Worm (Caenorhabditis elegans) whole organism, L2 larva: ENCODE data around the gene dpy-2.

Source experiments
- C34F6.9 ChIP-seq: fragments of 150-350 bp; optimal IDR thresholded peaks from 2 replicates; lab custom pipeline; 2014; ENCODE audit warnings: missing biosample characterization, missing genetic modification characterization
- F13H6.1 ChIP-seq: sonication (generic microtip); optimal IDR thresholded peaks from 2 replicates; lab custom pipeline; 2016; ENCODE audit warnings: missing genetic modification characterization, missing compliant biosample characterization
- R02D3.7 ChIP-seq: fragments of 150-350 bp; optimal IDR thresholded peaks from 2 replicates; lab custom pipeline; 2014; ENCODE audit warnings: missing biosample characterization, missing genetic modification characterization
- Y55F3AM.14 ChIP-seq: fragments of 200-800 bp; sonication (Bioruptor generic); optimal IDR thresholded peaks from 2 replicates; lab custom pipeline; 2018; ENCODE audit warnings: mild to moderate bottlenecking, missing genetic modification characterization, missing compliant biosample characterization
- ZK546.5 ChIP-seq: sonication (generic microtip); optimal IDR thresholded peaks from 2 replicates; lab custom pipeline; 2017; ENCODE audit warnings: missing biosample characterization, missing genetic modification characterization
- alr-1 ChIP-seq: fragments of 150-350 bp; optimal IDR thresholded peaks from 2 replicates; lab custom pipeline; 2014; ENCODE audit warnings: missing biosample characterization, missing genetic modification characterization
- aly-2 ChIP-seq: fragments of 150-350 bp; optimal IDR thresholded peaks from 2 replicates; lab custom pipeline; 2014; ENCODE audit warnings: missing biosample characterization, missing genetic modification characterization
- ama-1 ChIP-seq: fragments of 150-350 bp; optimal IDR thresholded peaks from 2 replicates; lab custom pipeline; 2018; ENCODE audit warnings: inconsistent platforms
- blmp-1 ChIP-seq: sonication (generic microtip); optimal IDR thresholded peaks from 2 replicates; lab custom pipeline; 2017; ENCODE audit warnings: missing genetic modification characterization, mild to moderate bottlenecking, missing compliant biosample characterization, antibody characterized with exemption, moderate library complexity; ENCODE audit not compliant: insufficient read depth
- ceh-82 ChIP-seq: fragments of 150-350 bp; optimal IDR thresholded peaks from 2 replicates; lab custom pipeline; 2014; ENCODE audit warnings: missing biosample characterization, missing genetic modification characterization
- crh-2 ChIP-seq: sonication (generic microtip); optimal IDR thresholded peaks from 2 replicates; lab custom pipeline; 2017; ENCODE audit warnings: missing biosample characterization, missing genetic modification characterization
- dmd-4 ChIP-seq: sonication (generic microtip); optimal IDR thresholded peaks from 2 replicates; lab custom pipeline; 2017; ENCODE audit warnings: missing biosample characterization, missing genetic modification characterization
- elt-1 ChIP-seq: fragments of 150-350 bp; optimal IDR thresholded peaks from 2 replicates; lab custom pipeline; 2014; ENCODE audit warnings: missing biosample characterization, missing genetic modification characterization
- elt-3 ChIP-seq: sonication (generic microtip); optimal IDR thresholded peaks from 2 replicates; lab custom pipeline; 2017; ENCODE audit warnings: missing biosample characterization, missing genetic modification characterization
- fos-1 ChIP-seq: fragments of 150-350 bp; optimal IDR thresholded peaks from 2 replicates; lab custom pipeline; 2014; ENCODE audit warnings: missing biosample characterization, missing genetic modification characterization
- lin-13 ChIP-seq: fragments of 150-350 bp; optimal IDR thresholded peaks from 2 replicates; lab custom pipeline; 2014; ENCODE audit warnings: missing biosample characterization, missing genetic modification reagents, missing genetic modification characterization
- lin-39 ChIP-seq: fragments of 150-350 bp; optimal IDR thresholded peaks from 2 replicates; lab custom pipeline; 2014; ENCODE audit warnings: missing biosample characterization, missing genetic modification reagents, missing genetic modification characterization
- lsy-2 ChIP-seq, 2 experiments: fragments of 150-350 bp in 1 of 2; sonication (generic microtip) in 1 of 2; optimal IDR thresholded peaks; 2 replicates each; lab custom pipeline; 2014 to 2017; ENCODE audit warnings: missing biosample characterization in 2 of 2, missing genetic modification characterization in 2 of 2
- mab-5 ChIP-seq: fragments of 150-350 bp; optimal IDR thresholded peaks from 2 replicates; lab custom pipeline; 2014; ENCODE audit warnings: missing biosample characterization, missing genetic modification characterization
- mbf-1 ChIP-seq: sonication (generic microtip); optimal IDR thresholded peaks from 2 replicates; lab custom pipeline; 2017; ENCODE audit warnings: missing biosample characterization, missing genetic modification characterization
- mdl-1 ChIP-seq, 2 experiments: fragments of 150-350 bp in 1 of 2; sonication (generic microtip) in 1 of 2; optimal IDR thresholded peaks; 2 replicates each; lab custom pipeline; 2017; ENCODE audit warnings: missing biosample characterization in 2 of 2, missing genetic modification characterization in 2 of 2
- nhr-10 ChIP-seq: sonication (generic microtip); optimal IDR thresholded peaks from 2 replicates; lab custom pipeline; 2017; ENCODE audit warnings: missing biosample characterization, missing genetic modification characterization
- nhr-12 ChIP-seq: fragments of 150-350 bp; optimal IDR thresholded peaks from 2 replicates; lab custom pipeline; 2014; ENCODE audit warnings: missing biosample characterization, missing genetic modification characterization
- nhr-129 ChIP-seq: fragments of 150-350 bp; optimal IDR thresholded peaks from 2 replicates; lab custom pipeline; 2014; ENCODE audit warnings: missing biosample characterization, missing genetic modification characterization
- nhr-23 ChIP-seq: fragments of 150-350 bp; optimal IDR thresholded peaks from 2 replicates; lab custom pipeline; 2014; ENCODE audit warnings: missing biosample characterization, missing genetic modification reagents, missing genetic modification characterization
- nhr-25 ChIP-seq: fragments of 150-350 bp; sonication (generic microtip); optimal IDR thresholded peaks from 3 replicates; lab custom pipeline; 2014; ENCODE audit warnings: missing biosample characterization, missing genetic modification characterization
- nhr-6 ChIP-seq: fragments of 150-350 bp; optimal IDR thresholded peaks from 2 replicates; lab custom pipeline; 2014; ENCODE audit warnings: missing biosample characterization, missing genetic modification characterization
- nhr-77 ChIP-seq: fragments of 150-350 bp; optimal IDR thresholded peaks from 2 replicates; lab custom pipeline; 2014; ENCODE audit warnings: missing biosample characterization, missing genetic modification characterization
- peb-1 ChIP-seq: fragments of 150-350 bp; optimal IDR thresholded peaks from 2 replicates; lab custom pipeline; 2014; ENCODE audit warnings: missing biosample characterization, missing genetic modification characterization
- skn-1 ChIP-seq: sonication (generic microtip); optimal IDR thresholded peaks from 2 replicates; lab custom pipeline; 2017; ENCODE audit warnings: missing biosample characterization, missing genetic modification characterization
- sma-9 ChIP-seq, 2 experiments: fragments of 150-350 bp in 1 of 2; sonication (generic microtip) in 1 of 2; optimal IDR thresholded peaks; 2 replicates each; lab custom pipeline; 2014 to 2016; ENCODE audit warnings: missing genetic modification characterization in 2 of 2, mild to moderate bottlenecking in 1 of 2, missing biosample characterization in 1 of 2, missing compliant biosample characterization in 1 of 2, missing genetic modification reagents in 1 of 2, moderate library complexity in 1 of 2
- unc-39 ChIP-seq: fragments of 150-350 bp; optimal IDR thresholded peaks from 2 replicates; lab custom pipeline; 2014; ENCODE audit warnings: missing biosample characterization, missing genetic modification characterization
- unc-55 ChIP-seq: fragments of 150-350 bp; sonication (generic microtip); optimal IDR thresholded peaks from 3 replicates; lab custom pipeline; 2014; ENCODE audit warnings: missing biosample characterization, missing genetic modification reagents, missing genetic modification characterization
- ztf-11 ChIP-seq: sonication (generic microtip); optimal IDR thresholded peaks from 2 replicates; lab custom pipeline; 2017; ENCODE audit warnings: missing biosample characterization, missing genetic modification characterization
- ztf-4 ChIP-seq: fragments of 150-350 bp; optimal IDR thresholded peaks from 2 replicates; lab custom pipeline; 2014; ENCODE audit warnings: missing biosample characterization, missing genetic modification characterization

dpy-2 gene

ce11 chrII:6701497-6701896, 12.6 kb upstream of the dpy-2 start, which contains the start of gene C18H9.6:
Gene C18H9.6 (minus strand): TSS chrII:6701625.
- peak; percentile 85 for TF ChIP-seq fos-1 (tag; lab: Kevin White, UChicago)
- peak; percentile 4 for TF ChIP-seq skn-1 (tag; lab: Kevin White, UChicago)
- no peak for TF ChIP-seq unc-39 (tag; lab: Kevin White, UChicago)
- TF ChIP-seq dmd-4 (tag; lab: Kevin White, UChicago) = no peak
- TF ChIP-seq Y55F3AM.14 (GFP tag; lab: Kevin White, UChicago) = no peak
- TF ChIP-seq R02D3.7 (tag; lab: Kevin White, UChicago) = no peak
- TF ChIP-seq nhr-77 (tag; lab: Kevin White, UChicago) = no peak
- TF ChIP-seq sma-9 (GFP tag; optimal IDR thresholded peaks at IDR 0.05; lab: Kevin White, UChicago) = peak; percentile 69
- TF ChIP-seq sma-9 (tag; optimal IDR thresholded peaks at IDR 0.05; lab: Kevin White, UChicago) = no peak
- peak; percentile 14 for TF ChIP-seq crh-2 (tag; lab: Kevin White, UChicago)

- TF ChIP-seq elt-3 (no peak), lin-39 (tag; lab: Kevin White, UChicago) (no peak), nhr-6 (tag; lab: Kevin White, UChicago) (no peak), alr-1 (tag; lab: Kevin White, UChicago) (no peak), mab-5 (tag; lab: Kevin White, UChicago) (peak; percentile 59), nhr-77 (tag; lab: Kevin White, UChicago) (no peak), fos-1 (tag; lab: Kevin White, UChicago) (no peak), F13H6.1 (tag; lab: Kevin White, UChicago) (peak; percentile 42), R02D3.7 (tag; lab: Kevin White, UChicago) (no peak), unc-55 (GFP tag; lab: Kevin White, UChicago) (peak; percentile 79), C34F6.9 (tag; lab: Kevin White, UChicago) (peak; percentile 36), nhr-25 (tag; lab: Kevin White, UChicago) (no peak), ama-1 (lab: Kevin White, UChicago) (no peak), sma-9 (GFP tag; optimal IDR thresholded peaks at IDR 0.05; lab: Kevin White, UChicago) (no peak), sma-9 (tag; optimal IDR thresholded peaks at IDR 0.05; lab: Kevin White, UChicago) (no peak), mdl-1 (tag; optimal IDR thresholded peaks at IDR 0.05; lab: Kevin White, UChicago) (no peak), ztf-4 (tag; lab: Kevin White, UChicago) (no peak), elt-1 (tag; lab: Kevin White, UChicago) (no peak), nhr-10 (no peak), unc-39 (tag; lab: Kevin White, UChicago) (no peak), nhr-129 (tag; lab: Kevin White, UChicago) (peak; percentile 66), mbf-1 (tag; lab: Kevin White, UChicago) (no peak), lsy-2 (tag; optimal IDR thresholded peaks at IDR 0.05; lab: Kevin White, UChicago) (peak in 1 of 2 experiments; percentile 42), ceh-82 (no peak), ztf-11 (tag; lab: Kevin White, UChicago) (no peak)
Observed at ce11 chrII:6705593-6706228, 8.4 kb upstream of the dpy-2 start, which contains the start of gene rpy-1. Gene rpy-1 (minus strand): TSS chrII:6705643.

- TF ChIP-seq sma-9 (GFP tag; optimal IDR thresholded peaks at IDR 0.05; lab: Kevin White, UChicago) (no peak), sma-9 (tag; optimal IDR thresholded peaks at IDR 0.05; lab: Kevin White, UChicago) (no peak), skn-1 (tag; lab: Kevin White, UChicago) (no peak), nhr-12 (tag; lab: Kevin White, UChicago) (no peak), elt-3 (no peak), lin-13 (no peak), fos-1 (tag; lab: Kevin White, UChicago) (no peak), R02D3.7 (tag; lab: Kevin White, UChicago) (no peak), nhr-77 (tag; lab: Kevin White, UChicago) (no peak), nhr-23 (tag; lab: Kevin White, UChicago) (no peak), peb-1 (no peak), unc-39 (tag; lab: Kevin White, UChicago) (no peak), F13H6.1 (tag; lab: Kevin White, UChicago) (no peak), ZK546.5 (no peak), unc-55 (GFP tag; lab: Kevin White, UChicago) (no peak), aly-2 (tag; lab: Kevin White, UChicago) (no peak), nhr-25 (tag; lab: Kevin White, UChicago) (no peak), blmp-1 (tag; lab: Kevin White, UChicago) (no peak), lin-39 (tag; lab: Kevin White, UChicago) (no peak), crh-2 (tag; lab: Kevin White, UChicago) (no peak), lsy-2 (tag; optimal IDR thresholded peaks at IDR 0.05; lab: Kevin White, UChicago) (no peak)
Observed at ce11 chrII:6706552-6707091, 7.5 kb upstream of the dpy-2 start.
